Fruit fly (Drosophila melanogaster): ENCODE data around the gene CG12347.

dm6 chr3R:17952412-17952811, 46.2 kb downstream of the CG12347 start:
- TF ChIP-seq CG31627 (GFP tag; optimal IDR thresholded peaks at IDR 0.05) (no peak), Met (GFP tag; optimal IDR thresholded peaks at IDR 0.05) (no peak), CG16779 (tag; optimal IDR thresholded peaks at IDR 0.05) (no peak), Lpt (GFP tag; optimal IDR thresholded peaks at IDR 0.05) (no peak)
